Worm (Caenorhabditis elegans) whole organism, midembryonic: ENCODE data around the gene tbx-43.

Experiments used
- cog-1 ChIP-seq: sonication (generic microtip); optimal IDR thresholded peaks from 2 replicates; lab custom pipeline; 2016; ENCODE audit warnings: missing genetic modification characterization, missing compliant biosample characterization
- flt-1 ChIP-seq: fragments of 200-800 bp; sonication (Bioruptor generic); IDR thresholded peaks from 2 replicates; pipeline ENCODE4 v1.3.6; 2022; ENCODE audit warnings: missing genetic modification characterization, missing compliant biosample characterization
- klf-2 ChIP-seq: fragments of 200-800 bp; sonication (Bioruptor generic); conservative IDR thresholded peaks from 2 replicates; pipeline ENCODE4 v1.3.6; 2022; ENCODE audit warnings: missing genetic modification reagents, missing genetic modification characterization, missing compliant biosample characterization
- med-1 ChIP-seq: sonication (generic microtip); optimal IDR thresholded peaks from 2 replicates; lab custom pipeline; 2017; ENCODE audit warnings: missing genetic modification characterization, mild to moderate bottlenecking, missing compliant biosample characterization, antibody characterized with exemption, missing genetic modification reagents; ENCODE audit not compliant: insufficient read depth
- ref-1 ChIP-seq: fragments of 200-800 bp; sonication (Bioruptor generic); conservative IDR thresholded peaks from 2 replicates; pipeline ENCODE4 v1.3.6; 2022; ENCODE audit warnings: missing genetic modification reagents, missing genetic modification characterization, missing compliant biosample characterization
- tab-1 ChIP-seq: fragments of 200-800 bp; sonication (Bioruptor generic); IDR thresholded peaks from 2 replicates; pipeline ENCODE4 v1.3.6; 2022; ENCODE audit warnings: missing genetic modification characterization, missing compliant biosample characterization
- ztf-29 ChIP-seq: fragments of 200-800 bp; sonication (Bioruptor generic); IDR thresholded peaks from 2 replicates; pipeline ENCODE4 v1.3.6; 2022; ENCODE audit warnings: missing genetic modification reagents, missing genetic modification characterization, missing compliant biosample characterization

ce11 chrIII:1777969-1778368 lies 8.1 kb upstream of the tbx-43 start, which contains the start of gene Y39A3CL.4:
- TF ChIP-seq cog-1 (tag; lab: Kevin White, UChicago) = no peak
- TF ChIP-seq ref-1 (GFP tag; lab: Robert Waterston, UW) = no peak
- TF ChIP-seq klf-2 = no peak
- no peak for TF ChIP-seq med-1 (GFP tag; lab: Kevin White, UChicago)
- TF ChIP-seq ztf-29 (GFP tag; lab: Robert Waterston, UW) = no peak
- TF ChIP-seq flt-1 (GFP tag; lab: Robert Waterston, UW) = no peak
- no peak for TF ChIP-seq tab-1
